Worm (Caenorhabditis elegans) whole organism, young adult: ENCODE measurements around the gene fkb-1.
A peak's percentile ranks its signal among the peaks of the same experiment; 100 is the strongest.

Source experiments
- B0336.3 ChIP-seq: fragments of 200-800 bp; sonication (Bioruptor generic); IDR thresholded peaks from 2 replicates; pipeline ENCODE4 v1.3.6; 2022; ENCODE audit warnings: missing genetic modification characterization, missing compliant biosample characterization
- F10E7.11 ChIP-seq: sonication (generic microtip); optimal IDR thresholded peaks from 2 replicates; lab custom pipeline; 2017; ENCODE audit warnings: mild to moderate bottlenecking, missing genetic modification characterization, moderate library complexity, missing compliant biosample characterization
- F33H1.4 ChIP-seq: fragments of 200-800 bp; sonication (Bioruptor generic); IDR thresholded peaks from 2 replicates; pipeline ENCODE4 v1.3.6; 2022; ENCODE audit warnings: missing genetic modification reagents, missing genetic modification characterization, missing compliant biosample characterization
- F55B11.4 ChIP-seq: sonication (generic microtip); optimal IDR thresholded peaks from 2 replicates; lab custom pipeline; 2016; ENCODE audit warnings: missing compliant biosample characterization, missing genetic modification characterization, borderline replicate concordance; ENCODE audit not compliant: insufficient read depth
- F57C9.4 ChIP-seq: sonication (generic microtip); optimal IDR thresholded peaks from 2 replicates; lab custom pipeline; 2017; ENCODE audit warnings: mild to moderate bottlenecking, missing genetic modification characterization, missing compliant biosample characterization
- Y53G8AR.9 ChIP-seq: fragments of 200-800 bp; sonication (Bioruptor generic); conservative IDR thresholded peaks from 2 replicates; pipeline ENCODE4 v1.3.6; 2022; ENCODE audit warnings: missing genetic modification reagents, missing genetic modification characterization, missing compliant biosample characterization
- Y56A3A.18 ChIP-seq: fragments of 200-800 bp; sonication (Bioruptor generic); IDR thresholded peaks from 2 replicates; pipeline ENCODE4 v1.3.6; 2022; ENCODE audit warnings: missing genetic modification reagents, missing genetic modification characterization, missing compliant biosample characterization
- ZK185.1 ChIP-seq: sonication (generic microtip); optimal IDR thresholded peaks from 2 replicates; lab custom pipeline; 2016; ENCODE audit warnings: mild to moderate bottlenecking, missing genetic modification characterization, missing compliant biosample characterization; ENCODE audit not compliant: poor library complexity, severe bottlenecking
- ceh-100 ChIP-seq: fragments of 200-800 bp; sonication (Bioruptor generic); IDR thresholded peaks from 2 replicates; pipeline ENCODE4 v1.3.6; 2022; ENCODE audit warnings: missing genetic modification reagents, missing genetic modification characterization, missing compliant biosample characterization
- ceh-79 ChIP-seq: sonication (generic microtip); optimal IDR thresholded peaks from 2 replicates; lab custom pipeline; 2017; ENCODE audit warnings: mild to moderate bottlenecking, missing genetic modification characterization, missing compliant biosample characterization
- chd-7 ChIP-seq: sonication (generic microtip); optimal IDR thresholded peaks from 2 replicates; lab custom pipeline; 2016; ENCODE audit warnings: mild to moderate bottlenecking, missing genetic modification characterization, moderate library complexity, missing compliant biosample characterization
- die-1 ChIP-seq: sonication (generic microtip); optimal IDR thresholded peaks from 2 replicates; lab custom pipeline; 2016; ENCODE audit warnings: missing genotype, mild to moderate bottlenecking, missing genetic modification characterization, missing compliant biosample characterization
- egl-18 ChIP-seq: fragments of 200-800 bp; sonication (Bioruptor generic); IDR thresholded peaks from 2 replicates; pipeline ENCODE4 v1.3.6; 2022; ENCODE audit warnings: missing genetic modification reagents, missing genetic modification characterization, missing compliant biosample characterization
- egrh-3 ChIP-seq: fragments of 200-800 bp; sonication (Bioruptor generic); IDR thresholded peaks from 2 replicates; pipeline ENCODE4 v1.3.6; 2022; ENCODE audit warnings: missing genetic modification reagents, missing genetic modification characterization, missing compliant biosample characterization
- him-1 ChIP-seq: sonication (generic microtip); optimal IDR thresholded peaks from 2 replicates; lab custom pipeline; 2016; ENCODE audit warnings: missing genotype, missing genetic modification reagents, missing genetic modification characterization, missing compliant biosample characterization
- hmg-1.2 ChIP-seq: fragments of 200-800 bp; sonication (Bioruptor generic); IDR thresholded peaks from 2 replicates; pipeline ENCODE4 v1.3.6; 2022; ENCODE audit warnings: missing genetic modification reagents, missing genetic modification characterization, missing compliant biosample characterization
- hmg-20 ChIP-seq: fragments of 200-800 bp; sonication (Bioruptor generic); IDR thresholded peaks from 2 replicates; pipeline ENCODE4 v1.3.6; 2022; ENCODE audit warnings: missing genetic modification reagents, missing genetic modification characterization, missing compliant biosample characterization
- hrde-1 ChIP-seq: sonication (generic microtip); optimal IDR thresholded peaks from 2 replicates; lab custom pipeline; 2016; ENCODE audit warnings: missing genetic modification characterization, mild to moderate bottlenecking, missing compliant biosample characterization, moderate library complexity, missing genotype, missing genetic modification reagents, borderline replicate concordance
- let-526 ChIP-seq: fragments of 200-800 bp; sonication (Bioruptor generic); IDR thresholded peaks from 2 replicates; pipeline ENCODE4 v1.3.6; 2022; ENCODE audit warnings: missing genetic modification reagents, missing genetic modification characterization, missing compliant biosample characterization
- let-607 ChIP-seq, 2 experiments: fragments of 200-800 bp in 1 of 2; sonication (Bioruptor generic) in 1 of 2; sonication (generic microtip) in 1 of 2; optimal IDR thresholded peaks; 2 replicates each; lab custom pipeline; 2016 to 2018; ENCODE audit warnings: mild to moderate bottlenecking in 2 of 2, missing compliant biosample characterization in 2 of 2, missing genetic modification characterization in 2 of 2, moderate library complexity in 2 of 2, missing genotype in 1 of 2
- lsl-1 ChIP-seq: fragments of 200-800 bp; sonication (Bioruptor generic); optimal IDR thresholded peaks from 2 replicates; lab custom pipeline; 2018; ENCODE audit warnings: mild to moderate bottlenecking, missing genetic modification characterization, moderate library complexity, missing compliant biosample characterization
- madf-10 ChIP-seq: sonication (generic microtip); optimal IDR thresholded peaks from 2 replicates; lab custom pipeline; 2016; ENCODE audit warnings: mild to moderate bottlenecking, missing genetic modification characterization, missing compliant biosample characterization
- madf-6 ChIP-seq: fragments of 200-800 bp; sonication (Bioruptor generic); IDR thresholded peaks from 2 replicates; pipeline ENCODE4 v1.3.6; 2022; ENCODE audit warnings: missing genetic modification reagents, missing genetic modification characterization, missing compliant biosample characterization
- madf-8 ChIP-seq: fragments of 200-800 bp; sonication (Bioruptor generic); conservative IDR thresholded peaks from 2 replicates; pipeline ENCODE4 v1.3.6; 2022; ENCODE audit warnings: missing genetic modification reagents, missing genetic modification characterization, missing compliant biosample characterization
- mel-28 ChIP-seq: sonication (generic microtip); optimal IDR thresholded peaks from 2 replicates; lab custom pipeline; 2016; ENCODE audit warnings: borderline replicate concordance, mild to moderate bottlenecking, missing genetic modification characterization, missing compliant biosample characterization
- nfya-1 ChIP-seq: sonication (generic microtip); optimal IDR thresholded peaks from 2 replicates; lab custom pipeline; 2017; ENCODE audit warnings: antibody characterized with exemption, missing compliant biosample characterization, missing genetic modification characterization, borderline replicate concordance; ENCODE audit not compliant: insufficient read depth
- nfyb-1 ChIP-seq: fragments of 200-800 bp; sonication (Bioruptor generic); IDR thresholded peaks from 2 replicates; pipeline ENCODE4 v1.3.6; 2022; ENCODE audit warnings: missing genetic modification reagents, missing genetic modification characterization, missing compliant biosample characterization
- nhr-120 ChIP-seq: fragments of 200-800 bp; sonication (Bioruptor generic); IDR thresholded peaks from 2 replicates; pipeline ENCODE4 v1.3.6; 2022; ENCODE audit warnings: missing genetic modification characterization, missing compliant biosample characterization
- nhr-179 ChIP-seq: sonication (generic microtip); optimal IDR thresholded peaks from 2 replicates; lab custom pipeline; 2016; ENCODE audit warnings: mild to moderate bottlenecking, missing genetic modification characterization, missing compliant biosample characterization
- nhr-80 ChIP-seq: sonication (generic microtip); optimal IDR thresholded peaks from 2 replicates; lab custom pipeline; 2016; ENCODE audit warnings: missing genetic modification characterization, missing compliant biosample characterization
- nhr-90 ChIP-seq: sonication (generic microtip); optimal IDR thresholded peaks from 2 replicates; lab custom pipeline; 2016; ENCODE audit warnings: missing genotype, mild to moderate bottlenecking, missing genetic modification characterization, missing compliant biosample characterization
- pha-4 ChIP-seq: fragments of 150-350 bp; sonication (generic microtip); optimal IDR thresholded peaks from 2 replicates; lab custom pipeline; 2014; ENCODE audit warnings: missing biosample characterization, missing genetic modification reagents, missing genetic modification characterization
- sdz-38 ChIP-seq: sonication (generic microtip); optimal IDR thresholded peaks from 2 replicates; lab custom pipeline; 2016; ENCODE audit warnings: missing genotype, missing genetic modification characterization, missing compliant biosample characterization
- snpc-4 ChIP-seq, 5 experiments: fragments of 150-350 bp in 1 of 5; sonication (generic microtip) in 4 of 5; optimal IDR thresholded peaks; 2 replicates each; lab custom pipeline; 2014 to 2018; ENCODE audit warnings: missing genetic modification characterization in 5 of 5, missing biosample characterization in 3 of 5, antibody characterized with exemption in 2 of 5, mild to moderate bottlenecking in 2 of 5, missing compliant biosample characterization in 2 of 5, missing genotype in 2 of 5, moderate library complexity in 2 of 5, missing genetic modification reagents in 1 of 5
- tbp1 ChIP-seq: fragments of 200-800 bp; sonication (Bioruptor generic); optimal IDR thresholded peaks from 2 replicates; lab custom pipeline; 2018; ENCODE audit warnings: mild to moderate bottlenecking, missing genetic modification characterization, missing compliant biosample characterization
- tlf-1 ChIP-seq: fragments of 200-800 bp; sonication (Bioruptor generic); optimal IDR thresholded peaks from 2 replicates; lab custom pipeline; 2018; ENCODE audit warnings: mild to moderate bottlenecking, missing genetic modification characterization, missing compliant biosample characterization
- xnd-1 ChIP-seq: sonication (generic microtip); optimal IDR thresholded peaks from 2 replicates; lab custom pipeline; 2016; ENCODE audit warnings: missing genotype, missing genetic modification reagents, missing genetic modification characterization, missing compliant biosample characterization
- zim-3 ChIP-seq: sonication (generic microtip); optimal IDR thresholded peaks from 2 replicates; lab custom pipeline; 2017; ENCODE audit warnings: mild to moderate bottlenecking, missing genetic modification characterization, moderate library complexity, missing compliant biosample characterization
- ztf-22 ChIP-seq: fragments of 200-800 bp; sonication (Bioruptor generic); optimal IDR thresholded peaks from 2 replicates; lab custom pipeline; 2018; ENCODE audit warnings: mild to moderate bottlenecking, missing genetic modification characterization, moderate library complexity, missing compliant biosample characterization

Gene fkb-1

ce11 chrIV:11037118-11037719, 837 bp downstream of the fkb-1 start (continued):
- no peak for TF ChIP-seq nhr-120 (GFP tag; lab: Robert Waterston, UW)
- no peak for TF ChIP-seq let-526 (GFP tag; lab: Robert Waterston, UW)
- no peak for TF ChIP-seq die-1 (tag; lab: Kevin White, UChicago)
- TF ChIP-seq, all 124 proteins: peak for 11

- TF ChIP-seq lsl-1 (GFP tag; lab: Kevin White, UChicago) (peak; percentile 76), hmg-1.2 (GFP tag; lab: Robert Waterston, UW) (no peak), madf-6 (GFP tag; lab: Robert Waterston, UW) (peak; percentile 61), madf-8 (GFP tag; lab: Robert Waterston, UW) (0 out of 2 replicates have a peak, but pooled peaks have one; percentile 18), nhr-179 (tag; lab: Kevin White, UChicago) (no peak), F33H1.4 (peak; percentile 78), xnd-1 (tag; lab: Kevin White, UChicago) (peak; percentile 64), tlf-1 (no peak)
These were observed 1.8 kb downstream of the fkb-1 start for ce11 chrIV:11038218-11038617.

ce11 chrIV:11038618-11038664, 2.1 kb downstream of the fkb-1 start, which contains the start of gene kdin-1:
Gene kdin-1, plus strand, starts transcription at chrIV:11038655.
- no peak for TF ChIP-seq mel-28
- TF ChIP-seq egl-18 (GFP tag; lab: Robert Waterston, UW), result no peak
- TF ChIP-seq tbp1, result no peak

- TF ChIP-seq Y53G8AR.9 (GFP tag; lab: Robert Waterston, UW) (no peak), hmg-1.2 (GFP tag; lab: Robert Waterston, UW) (peak; percentile 58; the same call in 1 of the 2 replicates)
These were observed 2.3 kb downstream of the fkb-1 start for ce11 chrIV:11038665-11039064.

ce11 chrIV:11044377-11044776, 8.0 kb downstream of the fkb-1 start:
- TF ChIP-seq pha-4 (tag; lab: Kevin White, UChicago), result no peak
- TF ChIP-seq ceh-79, result no peak
- TF ChIP-seq ztf-22 (GFP tag; lab: Kevin White, UChicago), result no peak
- no peak for TF ChIP-seq tlf-1
- no peak for TF ChIP-seq nfyb-1 (GFP tag; lab: Robert Waterston, UW)
- no peak for TF ChIP-seq Y56A3A.18 (GFP tag; lab: Robert Waterston, UW)
- TF ChIP-seq let-526 (GFP tag; lab: Robert Waterston, UW), result no peak
- no peak for TF ChIP-seq xnd-1 (tag; lab: Kevin White, UChicago)
- no peak for TF ChIP-seq B0336.3
- TF ChIP-seq hmg-1.2 (GFP tag; lab: Robert Waterston, UW), result no peak
- TF ChIP-seq nfya-1, result no peak
- no peak for TF ChIP-seq nhr-90 (tag; lab: Kevin White, UChicago)
- no peak for TF ChIP-seq F10E7.11 (tag; lab: Kevin White, UChicago)
- TF ChIP-seq madf-10 (tag; lab: Kevin White, UChicago), result no peak
- TF ChIP-seq egl-18 (GFP tag; lab: Robert Waterston, UW), result no peak
- no peak for TF ChIP-seq snpc-4 (GFP tag; optimal IDR thresholded peaks at IDR 0.05; lab: Kevin White, UChicago)
- TF ChIP-seq snpc-4 (tag; optimal IDR thresholded peaks at IDR 0.05; lab: Kevin White, UChicago), result no peak
- TF ChIP-seq zim-3, result no peak
- TF ChIP-seq hrde-1, result no peak
- TF ChIP-seq ceh-100 (GFP tag; lab: Robert Waterston, UW), result no peak
- TF ChIP-seq nhr-80, result no peak

- TF ChIP-seq let-607 (tag; optimal IDR thresholded peaks at IDR 0.05; lab: Kevin White, UChicago) (no peak), sdz-38 (tag; lab: Kevin White, UChicago) (no peak), F55B11.4 (tag; lab: Kevin White, UChicago) (no peak), F57C9.4 (no peak), Y56A3A.18 (GFP tag; lab: Robert Waterston, UW) (no peak), chd-7 (tag; lab: Kevin White, UChicago) (no peak), tbp1 (no peak), nhr-120 (GFP tag; lab: Robert Waterston, UW) (no peak), nhr-90 (tag; lab: Kevin White, UChicago) (no peak), pha-4 (tag; lab: Kevin White, UChicago) (no peak), him-1 (tag; lab: Kevin White, UChicago) (no peak), F10E7.11 (tag; lab: Kevin White, UChicago) (no peak), hmg-20 (GFP tag; lab: Robert Waterston, UW) (no peak), egl-18 (GFP tag; lab: Robert Waterston, UW) (no peak), egrh-3 (GFP tag; lab: Robert Waterston, UW) (no peak), ZK185.1 (tag; lab: Kevin White, UChicago) (no peak)
These were observed 12.5 kb downstream of the fkb-1 start, which contains the start of gene F36H1.11 for ce11 chrIV:11048871-11049270. Gene F36H1.11, plus strand, starts transcription at chrIV:11049171.
